Worm (Caenorhabditis elegans) whole organism, late embryonic: Measurements from ENCODE around the gene R10E4.9.
A peak's percentile ranks its signal among the peaks of the same experiment; 100 is the strongest.

Source experiments
- C08G9.2 ChIP-seq: sonication (generic microtip); optimal IDR thresholded peaks from 2 replicates; lab custom pipeline; 2016; ENCODE audit warnings: mild to moderate bottlenecking, missing genetic modification characterization, moderate library complexity, missing compliant biosample characterization
- F13H6.1 ChIP-seq: sonication (generic microtip); optimal IDR thresholded peaks from 2 replicates; lab custom pipeline; 2016; ENCODE audit warnings: missing genetic modification characterization, missing compliant biosample characterization
- K09A11.1 ChIP-seq: sonication (generic microtip); optimal IDR thresholded peaks from 2 replicates; lab custom pipeline; 2017; ENCODE audit warnings: antibody characterized with exemption, mild to moderate bottlenecking, missing genetic modification characterization, missing compliant biosample characterization; ENCODE audit not compliant: insufficient read depth
- T23F11.4 ChIP-seq: fragments of 200-800 bp; sonication (Bioruptor generic); optimal IDR thresholded peaks from 2 replicates; lab custom pipeline; 2018; ENCODE audit warnings: mild to moderate bottlenecking, missing genetic modification characterization, missing compliant biosample characterization
- Y22D7AL.16 ChIP-seq: sonication (generic microtip); optimal IDR thresholded peaks from 2 replicates; lab custom pipeline; 2016; ENCODE audit warnings: missing genetic modification characterization, missing compliant biosample characterization
- ahr-1 ChIP-seq: sonication (generic microtip); optimal IDR thresholded peaks from 2 replicates; lab custom pipeline; 2016; ENCODE audit warnings: missing genetic modification characterization, missing compliant biosample characterization
- ama-1 ChIP-seq: fragments of 150-350 bp; optimal IDR thresholded peaks from 2 replicates; lab custom pipeline; 2014
- ceh-18 ChIP-seq: sonication (generic microtip); optimal IDR thresholded peaks from 2 replicates; lab custom pipeline; 2016; ENCODE audit warnings: missing genetic modification characterization, missing compliant biosample characterization
- ceh-19 ChIP-seq: fragments of 200-800 bp; sonication (Bioruptor generic); optimal IDR thresholded peaks from 2 replicates; lab custom pipeline; 2018; ENCODE audit warnings: mild to moderate bottlenecking, missing genetic modification characterization, missing compliant biosample characterization
- ceh-2 ChIP-seq: sonication (generic microtip); optimal IDR thresholded peaks from 2 replicates; lab custom pipeline; 2016; ENCODE audit warnings: missing genotype, missing genetic modification characterization, missing compliant biosample characterization
- ceh-22 ChIP-seq: sonication (generic microtip); optimal IDR thresholded peaks from 2 replicates; lab custom pipeline; 2017; ENCODE audit warnings: missing biosample characterization, missing genetic modification characterization
- ceh-24 ChIP-seq: sonication (generic microtip); optimal IDR thresholded peaks from 2 replicates; lab custom pipeline; 2016; ENCODE audit warnings: mild to moderate bottlenecking, missing genetic modification characterization, missing compliant biosample characterization
- ceh-31 ChIP-seq: sonication (generic microtip); optimal IDR thresholded peaks from 2 replicates; lab custom pipeline; 2016; ENCODE audit warnings: missing genetic modification characterization, missing compliant biosample characterization
- ceh-34 ChIP-seq: sonication (generic microtip); optimal IDR thresholded peaks from 2 replicates; lab custom pipeline; 2016; ENCODE audit warnings: mild to moderate bottlenecking, missing genetic modification characterization, missing compliant biosample characterization
- ceh-48 ChIP-seq: sonication (generic microtip); optimal IDR thresholded peaks from 2 replicates; lab custom pipeline; 2016; ENCODE audit warnings: missing genetic modification characterization, inconsistent platforms, missing compliant biosample characterization
- ceh-6 ChIP-seq: fragments of 200-800 bp; sonication (Bioruptor generic); optimal IDR thresholded peaks from 2 replicates; lab custom pipeline; 2018; ENCODE audit warnings: mild to moderate bottlenecking, missing genetic modification characterization, missing compliant biosample characterization
- ceh-9 ChIP-seq: sonication (generic microtip); optimal IDR thresholded peaks from 2 replicates; lab custom pipeline; 2016; ENCODE audit warnings: mild to moderate bottlenecking, missing genetic modification characterization, inconsistent platforms, missing compliant biosample characterization
- dmd-4 ChIP-seq: sonication (generic microtip); optimal IDR thresholded peaks from 2 replicates; lab custom pipeline; 2016; ENCODE audit warnings: borderline replicate concordance, missing genetic modification characterization, missing compliant biosample characterization
- elt-4 ChIP-seq: sonication (generic microtip); optimal IDR thresholded peaks from 2 replicates; lab custom pipeline; 2016; ENCODE audit warnings: missing genetic modification characterization, missing compliant biosample characterization
- ets-4 ChIP-seq: sonication (generic microtip); optimal IDR thresholded peaks from 2 replicates; lab custom pipeline; 2016; ENCODE audit warnings: missing genetic modification characterization, missing compliant biosample characterization
- eyg-1 ChIP-seq: sonication (generic microtip); optimal IDR thresholded peaks from 2 replicates; lab custom pipeline; 2016; ENCODE audit warnings: missing genotype, missing genetic modification characterization, missing compliant biosample characterization
- fax-1 ChIP-seq: sonication (generic microtip); optimal IDR thresholded peaks from 2 replicates; lab custom pipeline; 2016; ENCODE audit warnings: missing genotype, missing genetic modification characterization, missing compliant biosample characterization
- fkh-6 ChIP-seq: sonication (generic microtip); optimal IDR thresholded peaks from 2 replicates; lab custom pipeline; 2016; ENCODE audit warnings: missing genetic modification characterization, missing compliant biosample characterization
- hlh-15 ChIP-seq: sonication (generic microtip); optimal IDR thresholded peaks from 2 replicates; lab custom pipeline; 2016; ENCODE audit warnings: missing genetic modification characterization, missing compliant biosample characterization
- hlh-30 ChIP-seq: sonication (generic microtip); optimal IDR thresholded peaks from 2 replicates; lab custom pipeline; 2017; ENCODE audit warnings: antibody characterized with exemption, missing genetic modification characterization, missing compliant biosample characterization; ENCODE audit not compliant: insufficient read depth
- lim-6 ChIP-seq: sonication (generic microtip); optimal IDR thresholded peaks from 2 replicates; lab custom pipeline; 2016; ENCODE audit warnings: missing genetic modification characterization, missing compliant biosample characterization
- madf-2 ChIP-seq: sonication (generic microtip); optimal IDR thresholded peaks from 2 replicates; lab custom pipeline; 2017; ENCODE audit warnings: missing genetic modification characterization, missing compliant biosample characterization
- mec-3 ChIP-seq: sonication (generic microtip); optimal IDR thresholded peaks from 2 replicates; lab custom pipeline; 2016; ENCODE audit warnings: borderline replicate concordance, missing genetic modification characterization, missing compliant biosample characterization
- nhr-11 ChIP-seq: fragments of 150-350 bp; optimal IDR thresholded peaks from 2 replicates; lab custom pipeline; 2014; ENCODE audit warnings: missing biosample characterization, missing genetic modification characterization
- nhr-232 ChIP-seq: sonication (generic microtip); optimal IDR thresholded peaks from 2 replicates; lab custom pipeline; 2016; ENCODE audit warnings: missing genetic modification characterization, missing compliant biosample characterization
- npax-4 ChIP-seq: sonication (generic microtip); optimal IDR thresholded peaks from 2 replicates; lab custom pipeline; 2016; ENCODE audit warnings: missing genetic modification characterization, missing compliant biosample characterization
- pag-3 ChIP-seq: sonication (generic microtip); optimal IDR thresholded peaks from 2 replicates; lab custom pipeline; 2016; ENCODE audit warnings: missing compliant biosample characterization, missing genetic modification characterization, borderline replicate concordance
- pax-1 ChIP-seq: fragments of 150-350 bp; optimal IDR thresholded peaks from 2 replicates; lab custom pipeline; 2014; ENCODE audit warnings: missing biosample characterization, missing genetic modification characterization
- pha-4 ChIP-seq: fragments of 150-350 bp; optimal IDR thresholded peaks from 2 replicates; lab custom pipeline; 2018; ENCODE audit warnings: missing biosample characterization, missing genetic modification reagents, missing genetic modification characterization
- ref-2 ChIP-seq: sonication (generic microtip); optimal IDR thresholded peaks from 2 replicates; lab custom pipeline; 2016; ENCODE audit warnings: missing genetic modification characterization, missing compliant biosample characterization
- rnt-1 ChIP-seq: sonication (generic microtip); optimal IDR thresholded peaks from 2 replicates; lab custom pipeline; 2016; ENCODE audit warnings: missing genetic modification characterization, missing compliant biosample characterization
- sox-2 ChIP-seq: fragments of 200-800 bp; sonication (Bioruptor generic); IDR thresholded peaks from 2 replicates; pipeline ENCODE4 v1.3.6; 2022; ENCODE audit warnings: missing genetic modification reagents, missing genetic modification characterization, missing compliant biosample characterization
- sox-4 ChIP-seq: sonication (generic microtip); optimal IDR thresholded peaks from 2 replicates; lab custom pipeline; 2017; ENCODE audit warnings: mild to moderate bottlenecking, missing genetic modification characterization, inconsistent platforms, missing compliant biosample characterization
- syd-9 ChIP-seq: sonication (generic microtip); optimal IDR thresholded peaks from 2 replicates; lab custom pipeline; 2016; ENCODE audit warnings: mild to moderate bottlenecking, missing genetic modification characterization, moderate library complexity, missing compliant biosample characterization
- tbx-2 ChIP-seq: sonication (generic microtip); optimal IDR thresholded peaks from 2 replicates; lab custom pipeline; 2016; ENCODE audit warnings: missing genetic modification characterization, missing compliant biosample characterization
- tbx-7 ChIP-seq: sonication (generic microtip); optimal IDR thresholded peaks from 2 replicates; lab custom pipeline; 2016; ENCODE audit warnings: missing genotype, missing genetic modification characterization, missing compliant biosample characterization
- unc-42 ChIP-seq: sonication (generic microtip); optimal IDR thresholded peaks from 2 replicates; lab custom pipeline; 2016; ENCODE audit warnings: missing genotype, missing genetic modification characterization, missing compliant biosample characterization
- unc-55 ChIP-seq: sonication (generic microtip); optimal IDR thresholded peaks from 2 replicates; lab custom pipeline; 2017; ENCODE audit warnings: missing biosample characterization, missing genetic modification reagents, missing genetic modification characterization
- unc-86 ChIP-seq: sonication (generic microtip); optimal IDR thresholded peaks from 2 replicates; lab custom pipeline; 2016; ENCODE audit warnings: missing genetic modification characterization, missing compliant biosample characterization
- ztf-16 ChIP-seq: sonication (generic microtip); optimal IDR thresholded peaks from 2 replicates; lab custom pipeline; 2017; ENCODE audit warnings: missing genetic modification characterization, missing compliant biosample characterization

Gene R10E4.9

ce11 chrIII:4302293-4302692, at the start of gene R10E4.9:
Gene R10E4.9 (minus strand): TSS chrIII:4302393.
- no peak for TF ChIP-seq Y22D7AL.16 (tag; lab: Kevin White, UChicago)
- TF ChIP-seq ref-2 (tag; lab: Kevin White, UChicago), result no peak
- no peak for TF ChIP-seq ahr-1 (tag; lab: Kevin White, UChicago)
- no peak for TF ChIP-seq unc-86 (tag; lab: Kevin White, UChicago)
- no peak for TF ChIP-seq ceh-22 (tag; lab: Kevin White, UChicago)
- TF ChIP-seq ceh-19, result no peak
- TF ChIP-seq unc-42 (tag; lab: Kevin White, UChicago), result no peak

- no peak for TF ChIP-seq ceh-48 (tag; lab: Kevin White, UChicago)
- no peak for TF ChIP-seq nhr-232 (tag; lab: Kevin White, UChicago)
- no peak for TF ChIP-seq unc-55 (GFP tag; lab: Kevin White, UChicago)
Observed at ce11 chrIII:4349799-4350198, 47.6 kb upstream of the R10E4.9 start, which contains the start of gene B0285.6. Gene B0285.6 (plus strand): TSS chrIII:4350099.

ce11 chrIII:4345034-4345433, 42.8 kb upstream of the R10E4.9 start, which contains the start of gene hse-5:
Gene hse-5 (plus strand): TSS chrIII:4345334.
- TF ChIP-seq fkh-6 (no peak), K09A11.1 (tag; lab: Kevin White, UChicago) (no peak), eyg-1 (tag; lab: Kevin White, UChicago) (no peak), nhr-232 (tag; lab: Kevin White, UChicago) (no peak), elt-4 (tag; lab: Kevin White, UChicago) (no peak), pag-3 (tag; lab: Kevin White, UChicago) (no peak), ztf-16 (tag; lab: Kevin White, UChicago) (no peak), rnt-1 (tag; lab: Kevin White, UChicago) (no peak), hlh-30 (tag; lab: Kevin White, UChicago) (no peak), tbx-7 (tag; lab: Kevin White, UChicago) (no peak), ceh-6 (GFP tag; lab: Kevin White, UChicago) (no peak)
- TF ChIP-seq, all 69 proteins: peak for 0

- TF ChIP-seq hlh-30 (tag; lab: Kevin White, UChicago) (no peak), dmd-4 (tag; lab: Kevin White, UChicago) (no peak), tbx-2 (tag; lab: Kevin White, UChicago) (peak; percentile 60), ets-4 (tag; lab: Kevin White, UChicago) (peak; percentile 44), ceh-2 (peak; percentile 80), sox-4 (tag; lab: Kevin White, UChicago) (no peak), nhr-11 (tag; lab: Kevin White, UChicago) (no peak), ceh-34 (tag; lab: Kevin White, UChicago) (no peak), ceh-9 (tag; lab: Kevin White, UChicago) (no peak), fax-1 (tag; lab: Kevin White, UChicago) (no peak), lim-6 (tag; lab: Kevin White, UChicago) (no peak), T23F11.4 (GFP tag; lab: Kevin White, UChicago) (no peak), syd-9 (tag; lab: Kevin White, UChicago) (no peak), eyg-1 (tag; lab: Kevin White, UChicago) (no peak), hlh-15 (tag; lab: Kevin White, UChicago) (no peak), ahr-1 (tag; lab: Kevin White, UChicago) (no peak), mec-3 (tag; lab: Kevin White, UChicago) (no peak), pha-4 (tag; lab: Kevin White, UChicago) (no peak), K09A11.1 (tag; lab: Kevin White, UChicago) (no peak), ceh-31 (tag; lab: Kevin White, UChicago) (peak; percentile 77), ceh-18 (no peak), ceh-24 (tag; lab: Kevin White, UChicago) (no peak), madf-2 (no peak), pax-1 (tag; lab: Kevin White, UChicago) (no peak), tbx-7 (tag; lab: Kevin White, UChicago) (peak; percentile 73), ceh-22 (tag; lab: Kevin White, UChicago) (no peak), ama-1 (lab: Kevin White, UChicago) (no peak), sox-2 (GFP tag; lab: Robert Waterston, UW) (no peak), F13H6.1 (tag; lab: Kevin White, UChicago) (no peak), unc-55 (GFP tag; lab: Kevin White, UChicago) (no peak), rnt-1 (tag; lab: Kevin White, UChicago) (peak; percentile 31), unc-42 (tag; lab: Kevin White, UChicago) (peak; percentile 20), npax-4 (no peak), nhr-232 (tag; lab: Kevin White, UChicago) (no peak), ceh-19 (no peak), pag-3 (tag; lab: Kevin White, UChicago) (no peak), C08G9.2 (tag; lab: Kevin White, UChicago) (peak; percentile 84)
Observed at ce11 chrIII:4343070-4343469, 40.9 kb upstream of the R10E4.9 start, which contains the start of the genes B0285.3 and lcmt-1. Gene B0285.3 (minus strand): TSS chrIII:4343336. Gene lcmt-1 (plus strand): TSS chrIII:4343446.
